Worm (Caenorhabditis elegans) whole organism, midembryonic: ENCODE data around the gene C39E9.7.

ENCODE experiments used
- tab-1 ChIP-seq: fragments of 200-800 bp; sonication (Bioruptor generic); IDR thresholded peaks from 2 replicates; pipeline ENCODE4 v1.3.6; 2022; ENCODE audit warnings: missing genetic modification characterization, missing compliant biosample characterization
- ztf-29 ChIP-seq: fragments of 200-800 bp; sonication (Bioruptor generic); IDR thresholded peaks from 2 replicates; pipeline ENCODE4 v1.3.6; 2022; ENCODE audit warnings: missing genetic modification reagents, missing genetic modification characterization, missing compliant biosample characterization

- TF ChIP-seq ztf-29 (GFP tag; lab: Robert Waterston, UW) (no peak), tab-1 (no peak)
Observed at ce11 chrIV:13118794-13119193, 42.3 kb upstream of the C39E9.7 start, which contains the start of gene unc-30.
